Worm (Caenorhabditis elegans): ENCODE data around the gene gmeb-1.

gmeb-1 gene

DNA sequence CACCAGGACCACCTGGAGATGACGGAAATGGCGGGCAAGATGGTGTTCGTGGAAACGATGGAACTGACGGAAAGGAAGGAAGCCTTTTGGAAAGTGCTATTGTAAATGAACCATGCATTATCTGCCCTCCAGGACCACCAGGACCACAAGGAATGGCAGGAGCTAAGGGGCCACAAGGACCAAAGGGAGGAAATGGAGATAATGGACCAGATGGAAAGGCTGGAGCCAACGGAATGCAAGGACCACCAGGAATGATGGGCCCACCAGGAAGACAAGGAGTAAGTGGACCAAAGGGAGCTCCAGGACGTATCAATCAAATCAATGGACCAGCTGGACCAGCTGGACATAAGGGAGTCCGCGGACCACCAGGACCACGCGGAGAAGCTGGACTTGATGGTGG is 4.4 kb downstream of the gmeb-1 start:
- TF ChIP-seq ama-1 (optimal IDR thresholded peaks at IDR 0.05) (peak; percentile 14), pqm-1 (tag; optimal IDR thresholded peaks at IDR 0.05) (no peak), elt-2 (tag; optimal IDR thresholded peaks at IDR 0.05) (no peak)

ce11 chrII:24559-24998 is 5.2 kb downstream of the gmeb-1 start, which contains the start of gene enee-1:
TSS of gene enee-1 (plus strand) at chrII:24666.
- TF ChIP-seq lin-39 (tag; optimal IDR thresholded peaks at IDR 0.05): peak; percentile 81
- TF ChIP-seq ztf-4 (tag; optimal IDR thresholded peaks at IDR 0.05): peak; percentile 79
- peak; percentile 89 for TF ChIP-seq nhr-25 (tag; optimal IDR thresholded peaks at IDR 0.05)
- no peak for TF ChIP-seq nhr-76 (tag; optimal IDR thresholded peaks at IDR 0.05)
- TF ChIP-seq lsy-12 (tag; optimal IDR thresholded peaks at IDR 0.05): peak; percentile 77
- TF ChIP-seq egl-27 (tag; optimal IDR thresholded peaks at IDR 0.05): no peak
- no peak for TF ChIP-seq nhr-67 (tag; optimal IDR thresholded peaks at IDR 0.05)
- no peak for TF ChIP-seq elt-3 (tag; optimal IDR thresholded peaks at IDR 0.05)
- TF ChIP-seq fos-1 (tag; optimal IDR thresholded peaks at IDR 0.05): peak; percentile 49
- no peak for TF ChIP-seq daf-12 (tag; optimal IDR thresholded peaks at IDR 0.05)
- TF ChIP-seq nhr-12 (tag; optimal IDR thresholded peaks at IDR 0.05): no peak
- TF ChIP-seq fkh-10 (GFP tag; optimal IDR thresholded peaks at IDR 0.05): peak; percentile 16
- no peak for TF ChIP-seq mml-1 (tag; optimal IDR thresholded peaks at IDR 0.05)
- no peak for TF ChIP-seq unc-62 (GFP tag; optimal IDR thresholded peaks at IDR 0.05)
- peak; percentile 42 for TF ChIP-seq elt-2 (tag; optimal IDR thresholded peaks at IDR 0.05)
- no peak for TF ChIP-seq ceh-16 (tag; optimal IDR thresholded peaks at IDR 0.05)
- no peak for TF ChIP-seq nhr-11 (tag; optimal IDR thresholded peaks at IDR 0.05)
- no peak for TF ChIP-seq mdl-1 (tag; optimal IDR thresholded peaks at IDR 0.05)
- no peak for TF ChIP-seq zag-1 (tag; optimal IDR thresholded peaks at IDR 0.05)
- TF ChIP-seq nhr-28 (tag; optimal IDR thresholded peaks at IDR 0.05): no peak
- peak; percentile 59 for TF ChIP-seq R02D3.7 (tag; optimal IDR thresholded peaks at IDR 0.05)
- TF ChIP-seq skn-1 (tag; optimal IDR thresholded peaks at IDR 0.05): peak; percentile 65
- peak; percentile 90 for TF ChIP-seq nfya-1 (tag; optimal IDR thresholded peaks at IDR 0.05; ENCODE audit: insufficient read depth)
- peak; percentile 73 for TF ChIP-seq egl-5 (tag; optimal IDR thresholded peaks at IDR 0.05)
- no peak for TF ChIP-seq ZK546.5 (tag; optimal IDR thresholded peaks at IDR 0.05)
- TF ChIP-seq nhr-77 (tag; optimal IDR thresholded peaks at IDR 0.05): peak; percentile 34
- no peak for TF ChIP-seq nhr-237 (tag; optimal IDR thresholded peaks at IDR 0.05)
- TF ChIP-seq fkh-2 (tag; optimal IDR thresholded peaks at IDR 0.05): no peak
- TF ChIP-seq eor-1 (tag; optimal IDR thresholded peaks at IDR 0.05): no peak
- TF ChIP-seq pqm-1 (tag; optimal IDR thresholded peaks at IDR 0.05): peak; percentile 46
- no peak for TF ChIP-seq ceh-9 (tag; optimal IDR thresholded peaks at IDR 0.05)
- peak; percentile 93 for TF ChIP-seq nhr-23 (tag; optimal IDR thresholded peaks at IDR 0.05)
- TF ChIP-seq ceh-82 (tag; optimal IDR thresholded peaks at IDR 0.05): no peak
- peak; percentile 82 for TF ChIP-seq tbx-2 (tag; optimal IDR thresholded peaks at IDR 0.05)
- peak; percentile 93 for TF ChIP-seq pha-4 (tag; optimal IDR thresholded peaks at IDR 0.05)
- TF ChIP-seq hmg-11 (tag; optimal IDR thresholded peaks at IDR 0.05): peak; percentile 0
- TF ChIP-seq ama-1 (optimal IDR thresholded peaks at IDR 0.05): peak; percentile 97
- peak; percentile 8 for TF ChIP-seq ztf-11 (tag; optimal IDR thresholded peaks at IDR 0.05)
- TF ChIP-seq lin-15B (tag; optimal IDR thresholded peaks at IDR 0.05): peak; percentile 90
- TF ChIP-seq unc-39 (tag; optimal IDR thresholded peaks at IDR 0.05): no peak
- peak; percentile 91 for TF ChIP-seq nhr-43 (tag; optimal IDR thresholded peaks at IDR 0.05; ENCODE audit: poor library complexity, severe bottlenecking)
- TF ChIP-seq elt-1 (tag; optimal IDR thresholded peaks at IDR 0.05): no peak
- TF ChIP-seq aly-2 (tag; optimal IDR thresholded peaks at IDR 0.05): no peak
- TF ChIP-seq ceh-28 (tag; optimal IDR thresholded peaks at IDR 0.05): peak; percentile 80
- TF ChIP-seq sea-2 (GFP tag; optimal IDR thresholded peaks at IDR 0.05): no peak
- TF ChIP-seq snpc-4 (tag; optimal IDR thresholded peaks at IDR 0.05): peak; percentile 74
- peak; percentile 38 for TF ChIP-seq jun-1 (tag; optimal IDR thresholded peaks at IDR 0.05)

All from whole organism, L3 larva.